Fruit fly (Drosophila melanogaster) whole organism, embryonic: ENCODE results near the gene CG4629.

Experiments
- Atf3 ChIP-seq: fragments of 200-800 bp; sonication (Bioruptor generic); optimal IDR thresholded peaks from 3 replicates; lab custom pipeline; 2016; ENCODE audit warnings: missing biosample characterization, missing genetic modification characterization
- Blimp-1 ChIP-seq: fragments of 200-800 bp; sonication (Bioruptor generic); optimal IDR thresholded peaks from 3 replicates; lab custom pipeline; 2018; ENCODE audit warnings: missing biosample characterization, missing genetic modification characterization, mild to moderate bottlenecking, moderate library complexity, missing genetic modification reagents
- CG10209 ChIP-seq: fragments of 200-800 bp; sonication (Bioruptor generic); optimal IDR thresholded peaks from 3 replicates; lab custom pipeline; 2017; ENCODE audit warnings: missing biosample characterization, mild to moderate bottlenecking, missing genetic modification characterization, missing genetic modification reagents
- CG11093 ChIP-seq: fragments of 200-800 bp; sonication (Bioruptor generic); IDR thresholded peaks from 3 replicates; pipeline ENCODE4 v1.3.6; 2022; ENCODE audit warnings: missing biosample characterization, missing genetic modification characterization
- CG11398 ChIP-seq: fragments of 200-800 bp; sonication (Bioruptor generic); optimal IDR thresholded peaks from 2 replicates; lab custom pipeline; 2016; ENCODE audit warnings: missing biosample characterization, missing genetic modification characterization
- CG11456 ChIP-seq: fragments of 200-800 bp; sonication (Bioruptor generic); IDR thresholded peaks from 3 replicates; pipeline ENCODE4 v1.3.6; 2022; ENCODE audit warnings: missing biosample characterization, missing genetic modification characterization
- CG12391 ChIP-seq: fragments of 200-800 bp; sonication (Bioruptor generic); optimal IDR thresholded peaks from 3 replicates; lab custom pipeline; 2018; ENCODE audit warnings: missing biosample characterization, mild to moderate bottlenecking, missing genetic modification characterization, moderate library complexity
- CG13123 ChIP-seq: fragments of 200-800 bp; sonication (Bioruptor generic); optimal IDR thresholded peaks from 2 replicates; lab custom pipeline; 2016; ENCODE audit warnings: missing biosample characterization, missing genetic modification characterization
- CG13296 ChIP-seq: fragments of 200-800 bp; sonication (Bioruptor generic); optimal IDR thresholded peaks from 3 replicates; lab custom pipeline; 2018; ENCODE audit warnings: missing biosample characterization, mild to moderate bottlenecking, missing genetic modification characterization
- CG14667 ChIP-seq: fragments of 200-800 bp; sonication (Bioruptor generic); IDR thresholded peaks from 2 replicates; pipeline ENCODE4 v1.3.6; 2022; ENCODE audit warnings: missing biosample characterization, missing genetic modification characterization
- CG1529 ChIP-seq: fragments of 200-800 bp; sonication (Bioruptor generic); optimal IDR thresholded peaks from 3 replicates; lab custom pipeline; 2018; ENCODE audit warnings: missing biosample characterization, missing genetic modification characterization
- CG1603 ChIP-seq: fragments of 200-800 bp; sonication (Bioruptor generic); optimal IDR thresholded peaks from 2 replicates; lab custom pipeline; 2019; ENCODE audit warnings: missing biosample characterization, mild to moderate bottlenecking, missing genetic modification characterization, moderate library complexity
- CG18262 ChIP-seq: fragments of 200-800 bp; optimal IDR thresholded peaks from 3 replicates; lab custom pipeline; 2019; ENCODE audit warnings: missing biosample characterization, mild to moderate bottlenecking, missing genetic modification characterization, moderate library complexity
- CG3995 ChIP-seq: fragments of 200-800 bp; sonication (Bioruptor generic); optimal IDR thresholded peaks from 3 replicates; lab custom pipeline; 2016; ENCODE audit warnings: missing biosample characterization, missing genetic modification characterization
- CG5953 ChIP-seq: fragments of 200-800 bp; sonication (Bioruptor generic); IDR thresholded peaks from 2 replicates; pipeline ENCODE4 v1.3.6; 2022; ENCODE audit warnings: missing biosample characterization, missing genetic modification characterization
- CG6689 ChIP-seq: fragments of 200-800 bp; sonication (Bioruptor generic); IDR thresholded peaks from 2 replicates; pipeline ENCODE4 v1.3.6; 2022; ENCODE audit warnings: missing biosample characterization, missing genetic modification characterization
- CG7987 ChIP-seq: fragments of 200-800 bp; sonication (Bioruptor generic); optimal IDR thresholded peaks from 2 replicates; lab custom pipeline; 2018; ENCODE audit warnings: missing biosample characterization, mild to moderate bottlenecking, missing genetic modification characterization, moderate library complexity
- CG8944 ChIP-seq: fragments of 200-800 bp; sonication (Bioruptor generic); optimal IDR thresholded peaks from 3 replicates; lab custom pipeline; 2016; ENCODE audit warnings: missing biosample characterization, missing genetic modification characterization
- D19B ChIP-seq: fragments of 200-800 bp; sonication (Bioruptor generic); optimal IDR thresholded peaks from 2 replicates; lab custom pipeline; 2017; ENCODE audit warnings: missing biosample characterization, mild to moderate bottlenecking, missing genetic modification characterization
- E2f2 ChIP-seq: fragments of 200-800 bp; sonication (Bioruptor generic); IDR thresholded peaks from 2 replicates; pipeline ENCODE4 v1.3.6; 2022; ENCODE audit warnings: missing biosample characterization, missing genetic modification characterization
- Ets97D ChIP-seq: fragments of 200-800 bp; sonication (Bioruptor generic); optimal IDR thresholded peaks from 3 replicates; lab custom pipeline; 2016; ENCODE audit warnings: missing biosample characterization, missing genetic modification characterization
- Gug ChIP-seq: fragments of 200-800 bp; sonication (Bioruptor generic); IDR thresholded peaks from 4 replicates; pipeline ENCODE4 v1.3.6; 2022; ENCODE audit warnings: missing biosample characterization, missing genetic modification characterization
- Hr3 ChIP-seq: fragments of 200-800 bp; sonication (Bioruptor generic); optimal IDR thresholded peaks from 3 replicates; lab custom pipeline; 2016; ENCODE audit warnings: missing biosample characterization, missing genetic modification characterization
- Mes4 ChIP-seq: fragments of 200-800 bp; sonication (Bioruptor generic); optimal IDR thresholded peaks from 2 replicates; lab custom pipeline; 2016; ENCODE audit warnings: missing biosample characterization, missing genetic modification characterization
- NFAT ChIP-seq: fragments of 200-800 bp; sonication (Bioruptor generic); IDR thresholded peaks from 2 replicates; pipeline ENCODE4 v1.3.6; 2022; ENCODE audit warnings: missing biosample characterization, missing genetic modification characterization
- Nf-YA ChIP-seq: fragments of 200-800 bp; sonication (Bioruptor generic); IDR thresholded peaks from 2 replicates; pipeline ENCODE4 v1.3.6; 2022; ENCODE audit warnings: missing biosample characterization, missing genetic modification characterization
- NfI ChIP-seq: fragments of 200-800 bp; sonication (Bioruptor generic); optimal IDR thresholded peaks from 3 replicates; lab custom pipeline; 2018; ENCODE audit warnings: missing biosample characterization, mild to moderate bottlenecking, missing genetic modification characterization, moderate library complexity
- Ptx1 ChIP-seq: fragments of 200-800 bp; sonication (Bioruptor generic); IDR thresholded peaks from 2 replicates; pipeline ENCODE4 v1.3.6; 2022; ENCODE audit warnings: missing biosample characterization, missing genetic modification characterization
- Sin3A ChIP-seq: fragments of >200 bp; optimal IDR thresholded peaks from 2 replicates; lab custom pipeline; 2018
- aop ChIP-seq: fragments of 200-800 bp; sonication (Bioruptor generic); IDR thresholded peaks from 2 replicates; pipeline ENCODE4 v1.3.6; 2022; ENCODE audit warnings: missing biosample characterization, missing genetic modification characterization
- ap ChIP-seq: fragments of 200-800 bp; sonication (Bioruptor generic); IDR thresholded peaks from 2 replicates; pipeline ENCODE4 v1.3.6; 2022; ENCODE audit warnings: missing biosample characterization, missing genetic modification characterization
- cato ChIP-seq: fragments of 200-800 bp; sonication (Bioruptor generic); optimal IDR thresholded peaks from 2 replicates; lab custom pipeline; 2016; ENCODE audit warnings: missing biosample characterization, missing genetic modification characterization, borderline replicate concordance
- chm ChIP-seq: fragments of 200-800 bp; sonication (Bioruptor generic); IDR thresholded peaks from 2 replicates; pipeline ENCODE4 v1.3.6; 2022; ENCODE audit warnings: missing biosample characterization, missing genetic modification characterization
- ci ChIP-seq: fragments of 200-800 bp; sonication (Bioruptor generic); IDR thresholded peaks from 3 replicates; pipeline ENCODE4 v1.3.6; 2022; ENCODE audit warnings: missing biosample characterization, missing genetic modification characterization
- danr ChIP-seq: fragments of 200-800 bp; sonication (Bioruptor generic); IDR thresholded peaks from 2 replicates; pipeline ENCODE4 v1.3.6; 2022; ENCODE audit warnings: missing biosample characterization, missing genetic modification characterization
- esg ChIP-seq: fragments of 200-800 bp; sonication (Bioruptor generic); conservative IDR thresholded peaks from 2 replicates; pipeline ENCODE4 v1.3.6; 2022; ENCODE audit warnings: missing biosample characterization, missing genetic modification characterization
- fd96Cb ChIP-seq: fragments of 200-800 bp; sonication (Bioruptor generic); optimal IDR thresholded peaks from 2 replicates; lab custom pipeline; 2018; ENCODE audit warnings: missing biosample characterization, mild to moderate bottlenecking, missing genetic modification characterization, moderate library complexity
- ftz-f1 ChIP-seq: fragments of 200-800 bp; sonication (Bioruptor generic); optimal IDR thresholded peaks from 2 replicates; lab custom pipeline; 2016; ENCODE audit warnings: missing biosample characterization, missing genetic modification characterization
- kni ChIP-seq: fragments of 200-800 bp; sonication (Bioruptor generic); optimal IDR thresholded peaks from 3 replicates; lab custom pipeline; 2017; ENCODE audit warnings: mild to moderate bottlenecking, missing biosample characterization, missing genetic modification reagents, missing genetic modification characterization
- lola ChIP-seq, 3 experiments: fragments of >200 bp in 2 of 3; fragments of 200-800 bp in 1 of 3; sonication (Bioruptor generic) in 1 of 3; optimal IDR thresholded peaks; 2 replicates each; lab custom pipeline; 2017 to 2019; ENCODE audit warnings: missing biosample characterization in 3 of 3, missing genetic modification characterization in 3 of 3, mild to moderate bottlenecking in 1 of 3, moderate library complexity in 1 of 3
- org-1 ChIP-seq: fragments of 200-800 bp; sonication (Bioruptor generic); optimal IDR thresholded peaks from 2 replicates; lab custom pipeline; 2017; ENCODE audit warnings: missing biosample characterization, missing genetic modification characterization
- schlank ChIP-seq: fragments of 200-800 bp; sonication (Bioruptor generic); optimal IDR thresholded peaks from 2 replicates; lab custom pipeline; 2018; ENCODE audit warnings: missing biosample characterization, mild to moderate bottlenecking, missing genetic modification characterization
- sim ChIP-seq: fragments of 200-800 bp; sonication (Bioruptor generic); IDR thresholded peaks from 2 replicates; pipeline ENCODE4 v1.3.6; 2022; ENCODE audit warnings: missing biosample characterization, missing genetic modification characterization
- sna ChIP-seq: fragments of 200-800 bp; sonication (Bioruptor generic); IDR thresholded peaks from 2 replicates; pipeline ENCODE4 v1.3.6; 2022; ENCODE audit warnings: missing biosample characterization, missing genetic modification characterization; ENCODE audit not compliant: partially characterized antibody
- so ChIP-seq: fragments of 200-800 bp; sonication (Bioruptor generic); IDR thresholded peaks from 3 replicates; pipeline ENCODE4 v1.3.6; 2022; ENCODE audit warnings: missing biosample characterization, missing genetic modification characterization
- tin ChIP-seq: fragments of 200-800 bp; sonication (Bioruptor generic); optimal IDR thresholded peaks from 3 replicates; lab custom pipeline; 2016; ENCODE audit warnings: missing biosample characterization, missing genetic modification characterization
- tio ChIP-seq: fragments of 200-800 bp; sonication (Bioruptor generic); optimal IDR thresholded peaks from 2 replicates; lab custom pipeline; 2017; ENCODE audit warnings: missing biosample characterization, missing genetic modification characterization, inconsistent platforms
- trem ChIP-seq: fragments of 200-800 bp; optimal IDR thresholded peaks from 3 replicates; lab custom pipeline; 2019; ENCODE audit warnings: missing biosample characterization, mild to moderate bottlenecking, missing genetic modification characterization, moderate library complexity
- vfl ChIP-seq: fragments of 200-800 bp; sonication (Bioruptor generic); optimal IDR thresholded peaks from 2 replicates; lab custom pipeline; 2016; ENCODE audit warnings: missing biosample characterization, missing genetic modification characterization
- vvl ChIP-seq: fragments of 200-800 bp; sonication (Bioruptor generic); IDR thresholded peaks from 2 replicates; pipeline ENCODE4 v1.3.6; 2022; ENCODE audit warnings: missing biosample characterization, missing genetic modification characterization
- zf30C ChIP-seq: fragments of 200-800 bp; sonication (Bioruptor generic); optimal IDR thresholded peaks from 3 replicates; lab custom pipeline; 2018; ENCODE audit warnings: missing biosample characterization, mild to moderate bottlenecking, missing genetic modification characterization
- zfh2 ChIP-seq: fragments of 200-800 bp; sonication (Bioruptor generic); optimal IDR thresholded peaks from 2 replicates; lab custom pipeline; 2016; ENCODE audit warnings: missing biosample characterization, missing genetic modification characterization

The CG4629 gene

dm6 chr2L:1077469-1077993 is 24.8 kb downstream of the CG4629 start, which contains the start of the genes S and ast (continued):
- peak; percentile 86 for TF ChIP-seq CG1603 (tag; lab: Kevin White, UChicago)
- TF ChIP-seq aop (GFP tag; lab: Robert Waterston, UW): no peak
- no peak for TF ChIP-seq CG11093 (GFP tag; lab: Robert Waterston, UW)
- peak; percentile 33 for TF ChIP-seq ftz-f1 (GFP tag; lab: Kevin White, UChicago)
- peak; percentile 59 for TF ChIP-seq vvl (GFP tag; lab: Robert Waterston, UW)
- no peak for TF ChIP-seq tio (GFP tag; lab: Kevin White, UChicago)
- TF ChIP-seq so: peak; percentile 41; the same call in 1 of the 3 replicates
- peak; percentile 69 for TF ChIP-seq trem (tag; lab: Kevin White, UChicago)
- peak; percentile 32 for TF ChIP-seq kni
- TF ChIP-seq CG7987 (GFP tag; lab: Kevin White, UChicago): peak; percentile 68
- TF ChIP-seq ci (GFP tag; lab: Robert Waterston, UW): peak; percentile 74; the same call in 2 of the 3 replicates
- TF ChIP-seq esg (GFP tag; lab: Robert Waterston, UW): no peak
- no peak for TF ChIP-seq sim
- peak; percentile 47; the same call in 1 of the 2 replicates for TF ChIP-seq NFAT (GFP tag; lab: Robert Waterston, UW)
- TF ChIP-seq CG13123 (GFP tag; lab: Kevin White, UChicago): no peak
- no peak for TF ChIP-seq CG1529 (GFP tag; lab: Kevin White, UChicago)
- TF ChIP-seq CG13296: no peak
- TF ChIP-seq sna (GFP tag; lab: Robert Waterston, UW): peak; percentile 95
- TF ChIP-seq tin (GFP tag; lab: Kevin White, UChicago): no peak
- TF ChIP-seq lola (GFP tag; optimal IDR thresholded peaks at IDR 0.05; lab: Kevin White, UChicago): no peak
- TF ChIP-seq fd96Cb (tag; lab: Kevin White, UChicago): no peak
- peak; percentile 73 for TF ChIP-seq E2f2 (GFP tag; lab: Robert Waterston, UW)
- no peak for TF ChIP-seq Atf3 (GFP tag; lab: Kevin White, UChicago)
- no peak for TF ChIP-seq Hr3 (GFP tag; lab: Kevin White, UChicago)
- TF ChIP-seq Blimp-1 (GFP tag; lab: Kevin White, UChicago): no peak
- no peak for TF ChIP-seq CG10209
- TF ChIP-seq Mes4 (GFP tag; lab: Kevin White, UChicago): no peak
- TF ChIP-seq cato (GFP tag; lab: Kevin White, UChicago): no peak
- peak; percentile 8 for TF ChIP-seq CG11398 (GFP tag; lab: Kevin White, UChicago)
- no peak for TF ChIP-seq zfh2
- 0 out of 4 replicates have a peak, but pooled peaks have one; percentile 26 for TF ChIP-seq Gug (GFP tag; lab: Robert Waterston, UW)
- no peak for TF ChIP-seq danr (GFP tag; lab: Robert Waterston, UW)
- no peak for TF ChIP-seq CG3995 (GFP tag; lab: Kevin White, UChicago)
- TF ChIP-seq CG6689 (GFP tag; lab: Robert Waterston, UW): no peak
- TF ChIP-seq org-1: no peak
- peak; percentile 78 for TF ChIP-seq chm (GFP tag; lab: Robert Waterston, UW)
- TF ChIP-seq CG11456: no peak
- no peak for TF ChIP-seq NfI
- no peak for TF ChIP-seq CG14667 (GFP tag; lab: Robert Waterston, UW)
- peak; percentile 56; the same call in 1 of the 2 replicates for TF ChIP-seq Nf-YA (GFP tag; lab: Robert Waterston, UW)
- TF ChIP-seq CG5953 (GFP tag; lab: Robert Waterston, UW): no peak
- no peak for TF ChIP-seq ap (GFP tag; lab: Robert Waterston, UW)
- TF ChIP-seq Sin3A (lab: Kevin White, UChicago): peak; percentile 82
- TF ChIP-seq CG12391 (tag; lab: Kevin White, UChicago): peak; percentile 43
- TF ChIP-seq Ets97D: peak; percentile 85
- TF ChIP-seq CG18262 (tag; lab: Kevin White, UChicago): peak; percentile 18
- peak; percentile 11 for TF ChIP-seq CG8944 (GFP tag; lab: Kevin White, UChicago)
- no peak for TF ChIP-seq zf30C (GFP tag; lab: Kevin White, UChicago)
- 0 out of 2 replicates have a peak, but pooled peaks have one; percentile 17 for TF ChIP-seq Ptx1 (GFP tag; lab: Robert Waterston, UW)
- TF ChIP-seq D19B (GFP tag; lab: Kevin White, UChicago): no peak
- peak; percentile 28 for TF ChIP-seq schlank (tag; lab: Kevin White, UChicago)
- no peak for TF ChIP-seq vfl (GFP tag; lab: Kevin White, UChicago)
